Fruit fly (Drosophila melanogaster) whole organism: ENCODE results near the gene CG12310.

Source experiments
- CG8478 ChIP-seq: fragments of >200 bp; optimal IDR thresholded peaks from 2 replicates; lab custom pipeline; 2018; ENCODE audit warnings: inconsistent platforms
- Dll ChIP-seq: fragments of >200 bp; optimal IDR thresholded peaks from 2 replicates; lab custom pipeline; 2017

dm6 chr3L:15054035-15054434 is 3.4 kb upstream of the CG12310 start, which contains the start of gene CG18649:
- TF ChIP-seq Dll (lab: Kevin White, UChicago) (no peak), CG8478 (lab: Kevin White, UChicago) (no peak)
